Worm (Caenorhabditis elegans) whole organism, L3 larva: ENCODE measurements around the gene T16H12.9.

Experiments
- R02D3.7 ChIP-seq: fragments of 150-350 bp; optimal IDR thresholded peaks from 2 replicates; lab custom pipeline; 2014; ENCODE audit warnings: missing biosample characterization, missing genetic modification characterization
- ZK546.5 ChIP-seq: sonication (generic microtip); optimal IDR thresholded peaks from 2 replicates; lab custom pipeline; 2017; ENCODE audit warnings: missing biosample characterization, missing genetic modification characterization
- aly-2 ChIP-seq: fragments of 150-350 bp; optimal IDR thresholded peaks from 2 replicates; lab custom pipeline; 2014; ENCODE audit warnings: missing biosample characterization, missing genetic modification characterization
- ama-1 ChIP-seq: fragments of 150-350 bp; optimal IDR thresholded peaks from 2 replicates; lab custom pipeline; 2018
- ceh-28 ChIP-seq: fragments of 150-350 bp; optimal IDR thresholded peaks from 2 replicates; lab custom pipeline; 2014; ENCODE audit warnings: missing biosample characterization, missing genetic modification reagents, missing genetic modification characterization
- ceh-82 ChIP-seq: fragments of 150-350 bp; optimal IDR thresholded peaks from 2 replicates; lab custom pipeline; 2014; ENCODE audit warnings: missing biosample characterization, missing genetic modification characterization
- ceh-9 ChIP-seq: sonication (generic microtip); optimal IDR thresholded peaks from 2 replicates; lab custom pipeline; 2018; ENCODE audit warnings: missing biosample characterization, missing genetic modification characterization
- egl-27 ChIP-seq: sonication (generic microtip); optimal IDR thresholded peaks from 4 replicates; lab custom pipeline; 2017; ENCODE audit warnings: missing biosample characterization, missing genetic modification reagents, missing genetic modification characterization
- elt-3 ChIP-seq, 3 experiments: fragments of 150-350 bp in 1 of 3; sonication (generic microtip) in 2 of 3; optimal IDR thresholded peaks; 2 replicates in 2 of 3; 4 replicates in 1 of 3; lab custom pipeline; 2014 to 2017; ENCODE audit warnings: missing biosample characterization in 3 of 3, missing genetic modification characterization in 3 of 3
- eor-1 ChIP-seq, 2 experiments: fragments of 150-350 bp; optimal IDR thresholded peaks; 2 replicates each; lab custom pipeline; 2014 to 2018; ENCODE audit warnings: missing biosample characterization in 2 of 2, missing genetic modification characterization in 2 of 2
- fkh-10 ChIP-seq: sonication (generic microtip); optimal IDR thresholded peaks from 2 replicates; lab custom pipeline; 2017; ENCODE audit warnings: missing biosample characterization, missing genetic modification reagents, missing genetic modification characterization
- fkh-2 ChIP-seq: fragments of 150-350 bp; optimal IDR thresholded peaks from 2 replicates; lab custom pipeline; 2014; ENCODE audit warnings: missing biosample characterization, missing genetic modification reagents, missing genetic modification characterization
- fos-1 ChIP-seq: fragments of 150-350 bp; optimal IDR thresholded peaks from 2 replicates; lab custom pipeline; 2014; ENCODE audit warnings: missing biosample characterization, missing genetic modification characterization
- jun-1 ChIP-seq: fragments of 150-350 bp; optimal IDR thresholded peaks from 2 replicates; lab custom pipeline; 2014; ENCODE audit warnings: missing biosample characterization, missing genetic modification reagents, missing genetic modification characterization
- lin-15B ChIP-seq: fragments of 150-350 bp; optimal IDR thresholded peaks from 2 replicates; lab custom pipeline; 2014; ENCODE audit warnings: missing biosample characterization, missing genetic modification characterization
- mdl-1 ChIP-seq: fragments of 150-350 bp; optimal IDR thresholded peaks from 2 replicates; lab custom pipeline; 2014; ENCODE audit warnings: missing biosample characterization, missing genetic modification characterization
- mml-1 ChIP-seq: fragments of 150-350 bp; sonication (generic microtip); optimal IDR thresholded peaks from 3 replicates; lab custom pipeline; 2014; ENCODE audit warnings: missing biosample characterization, missing genetic modification characterization
- nfya-1 ChIP-seq: sonication (generic microtip); optimal IDR thresholded peaks from 2 replicates; lab custom pipeline; 2017; ENCODE audit warnings: missing genetic modification characterization, mild to moderate bottlenecking, missing compliant biosample characterization, antibody characterized with exemption, moderate library complexity; ENCODE audit not compliant: insufficient read depth
- nhr-12 ChIP-seq: fragments of 150-350 bp; optimal IDR thresholded peaks from 2 replicates; lab custom pipeline; 2014; ENCODE audit warnings: missing biosample characterization, missing genetic modification characterization
- nhr-23 ChIP-seq: fragments of 150-350 bp; optimal IDR thresholded peaks from 2 replicates; lab custom pipeline; 2014; ENCODE audit warnings: missing biosample characterization, missing genetic modification reagents, missing genetic modification characterization
- nhr-237 ChIP-seq: fragments of 150-350 bp; optimal IDR thresholded peaks from 2 replicates; lab custom pipeline; 2014; ENCODE audit warnings: missing biosample characterization, missing genetic modification characterization
- nhr-25 ChIP-seq: sonication (generic microtip); optimal IDR thresholded peaks from 2 replicates; lab custom pipeline; 2017; ENCODE audit warnings: missing biosample characterization, missing genetic modification characterization
- nhr-43 ChIP-seq: sonication (generic microtip); optimal IDR thresholded peaks from 2 replicates; lab custom pipeline; 2016; ENCODE audit warnings: mild to moderate bottlenecking, missing genetic modification characterization, missing compliant biosample characterization; ENCODE audit not compliant: poor library complexity, severe bottlenecking
- nhr-76 ChIP-seq: fragments of 150-350 bp; sonication (generic microtip); optimal IDR thresholded peaks from 5 replicates; lab custom pipeline; 2014; ENCODE audit warnings: missing biosample characterization, missing genetic modification characterization
- nhr-77 ChIP-seq: fragments of 150-350 bp; optimal IDR thresholded peaks from 2 replicates; lab custom pipeline; 2014; ENCODE audit warnings: missing biosample characterization, missing genetic modification characterization
- pha-4 ChIP-seq: fragments of 150-350 bp; optimal IDR thresholded peaks from 2 replicates; lab custom pipeline; 2014; ENCODE audit warnings: missing biosample characterization, missing genetic modification reagents, missing genetic modification characterization
- pqm-1 ChIP-seq: fragments of 150-350 bp; optimal IDR thresholded peaks from 2 replicates; lab custom pipeline; 2017; ENCODE audit warnings: missing biosample characterization, missing genetic modification characterization, inconsistent platforms
- skn-1 ChIP-seq: fragments of 150-350 bp; optimal IDR thresholded peaks from 2 replicates; lab custom pipeline; 2014; ENCODE audit warnings: missing biosample characterization, missing genetic modification characterization
- snpc-4 ChIP-seq: fragments of 150-350 bp; optimal IDR thresholded peaks from 2 replicates; lab custom pipeline; 2014; ENCODE audit warnings: missing biosample characterization, missing genetic modification characterization
- tbx-2 ChIP-seq: sonication (generic microtip); optimal IDR thresholded peaks from 2 replicates; lab custom pipeline; 2016; ENCODE audit warnings: mild to moderate bottlenecking, missing genetic modification characterization, missing compliant biosample characterization
- unc-62 ChIP-seq: fragments of 150-350 bp; sonication (generic microtip); optimal IDR thresholded peaks from 4 replicates; lab custom pipeline; 2014; ENCODE audit warnings: missing biosample characterization, missing genetic modification reagents, missing genetic modification characterization
- zag-1 ChIP-seq: fragments of 150-350 bp; optimal IDR thresholded peaks from 2 replicates; lab custom pipeline; 2014; ENCODE audit warnings: missing biosample characterization, missing genetic modification characterization
- ztf-4 ChIP-seq: fragments of 150-350 bp; optimal IDR thresholded peaks from 2 replicates; lab custom pipeline; 2014; ENCODE audit warnings: missing biosample characterization, missing genetic modification characterization

Gene T16H12.9

ce11 chrIII:10096525-10096972 lies 12.5 kb upstream of the T16H12.9 start (continued):
- TF ChIP-seq tbx-2 (tag; lab: Kevin White, UChicago) (peak; percentile 67), nhr-25 (tag; lab: Kevin White, UChicago) (peak; percentile 90), nhr-237 (tag; lab: Kevin White, UChicago) (no peak)

ce11 chrIII:10097981-10098380 lies 11.1 kb upstream of the T16H12.9 start, which contains the start of gene spop-1:
Gene spop-1, minus strand, starts transcription at chrIII:10098081.
- TF ChIP-seq snpc-4 (tag; lab: Kevin White, UChicago) (no peak), jun-1 (tag; lab: Kevin White, UChicago) (no peak), fkh-2 (no peak), fos-1 (tag; lab: Kevin White, UChicago) (no peak), nhr-23 (tag; lab: Kevin White, UChicago) (no peak), mdl-1 (tag; lab: Kevin White, UChicago) (no peak), ama-1 (lab: Kevin White, UChicago) (no peak)

- TF ChIP-seq aly-2 (no peak), nhr-76 (tag; lab: Kevin White, UChicago) (no peak), nhr-43 (tag; lab: Kevin White, UChicago) (no peak), ztf-4 (tag; lab: Kevin White, UChicago) (no peak), pha-4 (tag; lab: Kevin White, UChicago) (no peak), ceh-9 (tag; lab: Kevin White, UChicago) (no peak), unc-62 (GFP tag; lab: Kevin White, UChicago) (no peak)
- TF ChIP-seq, all 47 proteins: peak for 0
These were observed 7.7 kb upstream of the T16H12.9 start, which contains the start of gene kel-10 for ce11 chrIII:10101352-10101751. Gene kel-10, minus strand, starts transcription at chrIII:10101452.

- TF ChIP-seq nfya-1 (tag; lab: Kevin White, UChicago) (no peak), mdl-1 (tag; lab: Kevin White, UChicago) (no peak), egl-27 (no peak), fos-1 (tag; lab: Kevin White, UChicago) (no peak), eor-1 (tag; optimal IDR thresholded peaks at IDR 0.05; lab: Kevin White, UChicago) (no peak), R02D3.7 (tag; lab: Kevin White, UChicago) (no peak), unc-62 (GFP tag; lab: Kevin White, UChicago) (no peak), ZK546.5 (tag; lab: Kevin White, UChicago) (no peak), zag-1 (tag; lab: Kevin White, UChicago) (no peak), fkh-2 (no peak), ceh-28 (tag; lab: Kevin White, UChicago) (no peak), ceh-82 (tag; lab: Kevin White, UChicago) (no peak), jun-1 (tag; lab: Kevin White, UChicago) (no peak), tbx-2 (tag; lab: Kevin White, UChicago) (no peak)
These were observed 2.7 kb upstream of the T16H12.9 start, which contains the start of gene srt-55 for ce11 chrIII:10106390-10106789. Gene srt-55, minus strand, starts transcription at chrIII:10106490.

ce11 chrIII:10112958-10113357 lies 3.9 kb downstream of the T16H12.9 start, which contains the start of gene vps-29:
Gene vps-29, minus strand, starts transcription at chrIII:10113058.
- no peak for TF ChIP-seq eor-1 (tag; optimal IDR thresholded peaks at IDR 0.05; lab: Kevin White, UChicago)
- no peak for TF ChIP-seq zag-1 (tag; lab: Kevin White, UChicago)
- TF ChIP-seq nhr-77 (tag; lab: Kevin White, UChicago): no peak
- TF ChIP-seq ztf-4 (tag; lab: Kevin White, UChicago): no peak
- no peak for TF ChIP-seq fkh-10 (GFP tag; lab: Kevin White, UChicago)
- no peak for TF ChIP-seq mml-1 (tag; lab: Kevin White, UChicago)
- no peak for TF ChIP-seq egl-27
- no peak for TF ChIP-seq pqm-1 (tag; lab: Kevin White, UChicago)
- TF ChIP-seq tbx-2 (tag; lab: Kevin White, UChicago): no peak
- TF ChIP-seq nhr-12 (tag; lab: Kevin White, UChicago): no peak
- TF ChIP-seq ceh-9 (tag; lab: Kevin White, UChicago): no peak

- peak; percentile 39 for TF ChIP-seq nfya-1 (tag; lab: Kevin White, UChicago)
- no peak for TF ChIP-seq snpc-4 (tag; lab: Kevin White, UChicago)
- peak; percentile 85 for TF ChIP-seq R02D3.7 (tag; lab: Kevin White, UChicago)
- TF ChIP-seq elt-3 (tag; optimal IDR thresholded peaks at IDR 0.05; lab: Kevin White, UChicago): no peak
- peak; percentile 45 for TF ChIP-seq lin-15B (tag; lab: Kevin White, UChicago)
- TF ChIP-seq fkh-2: no peak
- peak; percentile 18 for TF ChIP-seq nhr-23 (tag; lab: Kevin White, UChicago)
- TF ChIP-seq ZK546.5 (tag; lab: Kevin White, UChicago): no peak
- no peak for TF ChIP-seq jun-1 (tag; lab: Kevin White, UChicago)
- peak; percentile 51 for TF ChIP-seq pha-4 (tag; lab: Kevin White, UChicago)
- TF ChIP-seq skn-1: no peak
These were observed 5.6 kb downstream of the T16H12.9 start, which contains the start of the genes ZK1128.1 and mett-10 for ce11 chrIII:10114662-10115061. Gene ZK1128.1, minus strand, starts transcription at chrIII:10114760. Gene mett-10, plus strand, starts transcription at chrIII:10115036.
